Fruit fly (Drosophila melanogaster) whole organism, adult: ENCODE data around the gene tho2.

ENCODE experiments used
- CG12768 ChIP-seq: fragments of 200-800 bp; sonication (Bioruptor generic); optimal IDR thresholded peaks from 2 replicates; lab custom pipeline; 2017; ENCODE audit warnings: missing biosample characterization, missing genetic modification characterization, mild to moderate bottlenecking, moderate library complexity, missing genetic modification reagents
- Clk ChIP-seq: fragments of 200-800 bp; sonication (Bioruptor generic); optimal IDR thresholded peaks from 2 replicates; lab custom pipeline; 2017; ENCODE audit warnings: missing biosample characterization, missing genetic modification characterization
- Hr96 ChIP-seq: fragments of 200-800 bp; sonication (Bioruptor generic); optimal IDR thresholded peaks from 2 replicates; lab custom pipeline; 2016; ENCODE audit warnings: missing biosample characterization, missing genetic modification characterization

DNA sequence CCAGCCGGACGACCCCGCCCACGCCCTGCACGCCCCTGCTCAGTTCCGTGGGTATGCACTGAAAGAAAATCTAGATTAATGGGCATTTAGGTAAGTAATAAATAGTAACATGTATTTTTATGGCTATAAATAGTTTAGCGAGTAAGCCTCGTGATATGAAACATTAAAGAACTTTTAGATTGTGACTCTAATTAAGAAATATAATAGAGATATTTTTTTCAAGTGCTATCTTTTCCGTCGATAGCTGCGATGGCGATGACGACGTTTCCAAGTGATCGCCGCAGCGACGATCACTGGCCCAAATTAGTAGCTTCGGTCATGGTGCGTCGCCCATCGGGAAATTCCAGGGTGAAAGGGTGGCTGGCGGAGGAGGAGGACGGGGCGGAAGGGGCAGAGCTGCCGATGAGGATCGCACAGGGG, 35.1 kb upstream of the tho2 start:
- TF ChIP-seq Clk (GFP tag; lab: Kevin White, UChicago), result no peak
- TF ChIP-seq Hr96 (GFP tag; lab: Kevin White, UChicago), result peak; percentile 10
- TF ChIP-seq CG12768 (GFP tag; lab: Kevin White, UChicago), result no peak
